Fruit fly (Drosophila melanogaster): ENCODE data around the gene mRpL39.

dm6 chr3L:15031773-15032172, 32.3 kb upstream of the mRpL39 start:
- TF ChIP-seq cic (GFP tag; optimal IDR thresholded peaks at IDR 0.05): no peak
- no peak for TF ChIP-seq CG11617 (GFP tag; optimal IDR thresholded peaks at IDR 0.05)
- no peak for TF ChIP-seq CG7101 (tag; optimal IDR thresholded peaks at IDR 0.05)
- no peak for TF ChIP-seq Mnt (GFP tag; optimal IDR thresholded peaks at IDR 0.05)
- no peak for TF ChIP-seq ovo (GFP tag; optimal IDR thresholded peaks at IDR 0.05)
- TF ChIP-seq cnc (optimal IDR thresholded peaks at IDR 0.05): no peak

All from whole organism, adult.